Worm (Caenorhabditis elegans) whole organism, late embryonic: ENCODE measurements around the gene col-168.
A peak's percentile ranks its signal among the peaks of the same experiment; 100 is the strongest.

Experiments used
- ahr-1 ChIP-seq: sonication (generic microtip); optimal IDR thresholded peaks from 2 replicates; lab custom pipeline; 2016; ENCODE audit warnings: missing genetic modification characterization, missing compliant biosample characterization
- ama-1 ChIP-seq: fragments of 150-350 bp; optimal IDR thresholded peaks from 2 replicates; lab custom pipeline; 2014
- ceh-14 ChIP-seq: sonication (generic microtip); optimal IDR thresholded peaks from 2 replicates; lab custom pipeline; 2016; ENCODE audit warnings: missing genotype, missing genetic modification characterization, missing compliant biosample characterization
- ceh-31 ChIP-seq: sonication (generic microtip); optimal IDR thresholded peaks from 2 replicates; lab custom pipeline; 2016; ENCODE audit warnings: missing genetic modification characterization, missing compliant biosample characterization
- dve-1 ChIP-seq: sonication (generic microtip); optimal IDR thresholded peaks from 2 replicates; lab custom pipeline; 2017; ENCODE audit warnings: antibody characterized with exemption, mild to moderate bottlenecking, missing genetic modification characterization, missing compliant biosample characterization
- hlh-6 ChIP-seq: sonication (generic microtip); optimal IDR thresholded peaks from 2 replicates; lab custom pipeline; 2016; ENCODE audit warnings: missing genotype, missing genetic modification characterization, missing compliant biosample characterization
- pax-1 ChIP-seq: fragments of 150-350 bp; optimal IDR thresholded peaks from 2 replicates; lab custom pipeline; 2014; ENCODE audit warnings: missing biosample characterization, missing genetic modification characterization
- tbx-2 ChIP-seq: sonication (generic microtip); optimal IDR thresholded peaks from 2 replicates; lab custom pipeline; 2016; ENCODE audit warnings: missing genetic modification characterization, missing compliant biosample characterization
- ztf-16 ChIP-seq: sonication (generic microtip); optimal IDR thresholded peaks from 2 replicates; lab custom pipeline; 2017; ENCODE audit warnings: missing genetic modification characterization, missing compliant biosample characterization

DNA sequence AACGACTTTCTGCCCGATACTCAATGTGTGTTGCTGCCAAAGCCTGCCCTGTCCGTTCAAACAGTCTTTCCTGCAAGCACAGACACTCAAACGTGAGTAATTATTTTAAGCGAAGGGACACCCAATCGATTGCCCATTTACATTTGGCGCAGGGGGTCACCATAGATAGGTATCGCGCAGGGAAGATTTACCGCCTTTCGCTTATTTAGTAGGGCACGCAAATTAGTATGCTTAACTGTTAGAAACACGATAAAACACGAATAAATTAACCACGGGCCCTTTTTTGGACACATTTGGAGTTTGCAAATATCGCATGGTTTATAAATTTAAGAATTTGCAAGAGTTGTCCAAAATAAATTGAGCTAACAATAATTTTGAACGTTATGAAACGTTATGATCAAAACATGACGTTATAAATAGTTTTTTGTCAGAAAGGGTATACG lies 29.8 kb upstream of the col-168 start:
- peak; percentile 97 for TF ChIP-seq ztf-16 (tag; lab: Kevin White, UChicago)
- TF ChIP-seq ceh-31 (tag; lab: Kevin White, UChicago): peak; percentile 98
- TF ChIP-seq ahr-1 (tag; lab: Kevin White, UChicago): peak; percentile 61
- TF ChIP-seq hlh-6 (tag; lab: Kevin White, UChicago): peak; percentile 71
- TF ChIP-seq tbx-2 (tag; lab: Kevin White, UChicago): peak; percentile 96
- peak; percentile 98 for TF ChIP-seq dve-1 (tag; lab: Kevin White, UChicago)
- peak; percentile 92 for TF ChIP-seq ceh-14 (tag; lab: Kevin White, UChicago)
- TF ChIP-seq ama-1 (lab: Kevin White, UChicago): no peak
- TF ChIP-seq pax-1: peak; percentile 93
